Worm (Caenorhabditis elegans): ENCODE measurements around the gene pde-2.

DNA sequence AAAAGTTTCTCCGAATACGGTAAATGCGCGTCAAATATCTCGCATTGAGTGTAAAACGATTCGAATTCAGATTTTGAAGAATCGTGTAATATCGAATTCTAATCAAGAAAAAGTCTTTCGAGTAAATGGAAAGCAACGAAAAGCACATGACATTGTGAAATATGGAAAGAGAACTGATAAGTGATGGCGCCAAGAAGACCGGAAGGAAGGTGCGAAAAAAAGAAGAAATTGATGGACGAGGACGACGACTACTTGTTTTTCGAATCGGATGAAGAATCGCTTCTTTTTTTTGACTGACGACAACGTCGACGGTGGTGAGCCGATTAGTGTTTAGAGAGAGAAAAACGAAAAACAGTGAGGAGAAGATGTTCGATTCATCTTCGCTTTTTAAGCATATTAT is 4.3 kb upstream of the pde-2 start:
- TF ChIP-seq ref-1 (GFP tag; conservative IDR thresholded peaks at IDR 0.05) (no peak), tab-1 (GFP tag; IDR thresholded peaks at IDR 0.05) (no peak), med-1 (GFP tag; optimal IDR thresholded peaks at IDR 0.05; ENCODE audit: insufficient read depth) (no peak), cog-1 (tag; optimal IDR thresholded peaks at IDR 0.05) (no peak), ztf-29 (GFP tag; IDR thresholded peaks at IDR 0.05) (no peak), T22C8.4 (GFP tag; IDR thresholded peaks at IDR 0.05) (no peak)

Data from whole organism, midembryonic.